Worm (Caenorhabditis elegans): Measurements from ENCODE around the gene srt-41.

DNA sequence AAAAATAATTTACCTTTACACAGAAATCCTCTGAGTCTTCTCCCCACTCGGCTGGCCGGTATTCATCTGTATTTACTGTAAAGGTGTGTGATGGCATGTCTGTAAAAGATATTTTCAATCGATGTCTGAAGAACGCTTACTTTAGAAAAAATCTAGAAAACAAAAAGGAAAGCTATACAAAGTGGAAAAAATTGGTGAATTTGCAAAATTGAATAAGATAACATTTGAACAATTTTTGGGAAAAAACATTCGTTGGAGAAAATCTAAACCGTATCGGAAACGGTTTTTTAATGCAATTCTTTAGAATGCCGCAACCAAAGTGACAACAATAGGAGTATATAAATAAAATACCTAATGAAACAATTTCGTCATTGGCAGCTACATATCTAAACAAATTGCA, 21.0 kb downstream of the srt-41 start, which contains the start of gene F36H9.5:
- TF ChIP-seq W03F9.2 (tag; optimal IDR thresholded peaks at IDR 0.05) = no peak
- no peak for TF ChIP-seq him-1 (tag; optimal IDR thresholded peaks at IDR 0.05)

Measured in whole organism, L4/young adult.